Worm (Caenorhabditis elegans) whole organism, young adult: Measurements from ENCODE around the gene Y60C6A.2.
A peak's percentile ranks its signal among the peaks of the same experiment; 100 is the strongest.

Experiments
- B0019.2 ChIP-seq: fragments of 200-800 bp; sonication (Bioruptor generic); conservative IDR thresholded peaks from 2 replicates; pipeline ENCODE4 v1.3.6; 2022; ENCODE audit warnings: missing genetic modification reagents, missing genetic modification characterization, missing compliant biosample characterization
- C06A6.2 ChIP-seq: fragments of 200-800 bp; sonication (Bioruptor generic); conservative IDR thresholded peaks from 2 replicates; pipeline ENCODE4 v1.3.6; 2022; ENCODE audit warnings: missing genetic modification characterization, missing compliant biosample characterization
- D2030.7 ChIP-seq: fragments of 200-800 bp; sonication (Bioruptor generic); IDR thresholded peaks from 2 replicates; pipeline ENCODE4 v1.3.6; 2022; ENCODE audit warnings: missing genetic modification reagents, missing genetic modification characterization, missing compliant biosample characterization
- Y53F4B.3 ChIP-seq: fragments of 200-800 bp; sonication (Bioruptor generic); IDR thresholded peaks from 2 replicates; pipeline ENCODE4 v1.3.6; 2022; ENCODE audit warnings: missing genetic modification reagents, missing genetic modification characterization, missing compliant biosample characterization
- Y79H2A.3 ChIP-seq: fragments of 200-800 bp; sonication (Bioruptor generic); conservative IDR thresholded peaks from 2 replicates; pipeline ENCODE4 v1.3.6; 2022; ENCODE audit warnings: missing genetic modification reagents, missing genetic modification characterization, missing compliant biosample characterization
- ZK185.1 ChIP-seq: sonication (generic microtip); optimal IDR thresholded peaks from 2 replicates; lab custom pipeline; 2016; ENCODE audit warnings: mild to moderate bottlenecking, missing genetic modification characterization, missing compliant biosample characterization; ENCODE audit not compliant: poor library complexity, severe bottlenecking
- akir-1 ChIP-seq: fragments of 200-800 bp; sonication (Bioruptor generic); optimal IDR thresholded peaks from 2 replicates; lab custom pipeline; 2018; ENCODE audit warnings: mild to moderate bottlenecking, missing genetic modification characterization, moderate library complexity, missing compliant biosample characterization
- athp-1 ChIP-seq: sonication (generic microtip); optimal IDR thresholded peaks from 2 replicates; lab custom pipeline; 2017; ENCODE audit warnings: mild to moderate bottlenecking, missing genetic modification characterization, missing compliant biosample characterization
- attf-5 ChIP-seq: fragments of 200-800 bp; sonication (Bioruptor generic); optimal IDR thresholded peaks from 2 replicates; lab custom pipeline; 2018; ENCODE audit warnings: mild to moderate bottlenecking, missing genetic modification characterization, missing compliant biosample characterization
- bed-1 ChIP-seq: fragments of 200-800 bp; sonication (Bioruptor generic); IDR thresholded peaks from 2 replicates; pipeline ENCODE4 v1.3.6; 2022; ENCODE audit warnings: missing genetic modification reagents, missing genetic modification characterization, missing compliant biosample characterization
- cebp-1 ChIP-seq, 2 experiments: fragments of 200-800 bp in 1 of 2; sonication (Bioruptor generic) in 1 of 2; sonication (generic microtip) in 1 of 2; IDR thresholded peaks in 1 of 2; optimal IDR thresholded peaks in 1 of 2; 2 replicates each; pipeline versions ENCODE4 v1.3.6 to Lab custom; 2017 to 2022; ENCODE audit warnings: missing compliant biosample characterization in 2 of 2, missing genetic modification characterization in 2 of 2, mild to moderate bottlenecking in 1 of 2, missing genetic modification reagents in 1 of 2, moderate library complexity in 1 of 2
- cebp-2 ChIP-seq: fragments of 200-800 bp; sonication (Bioruptor generic); IDR thresholded peaks from 2 replicates; pipeline ENCODE4 v1.3.6; 2022; ENCODE audit warnings: missing genetic modification characterization, missing compliant biosample characterization
- ceh-27 ChIP-seq: fragments of 200-800 bp; sonication (Bioruptor generic); optimal IDR thresholded peaks from 2 replicates; lab custom pipeline; 2018; ENCODE audit warnings: mild to moderate bottlenecking, missing genetic modification characterization, moderate library complexity, missing compliant biosample characterization
- dpl-1 ChIP-seq: fragments of 150-350 bp; optimal IDR thresholded peaks from 2 replicates; lab custom pipeline; 2014; ENCODE audit warnings: missing biosample characterization, missing genetic modification reagents, missing genetic modification characterization
- egl-44 ChIP-seq: fragments of 200-800 bp; sonication (Bioruptor generic); IDR thresholded peaks from 2 replicates; pipeline ENCODE4 v1.3.6; 2022; ENCODE audit warnings: missing genetic modification reagents, missing genetic modification characterization, missing compliant biosample characterization
- egrh-3 ChIP-seq: fragments of 200-800 bp; sonication (Bioruptor generic); IDR thresholded peaks from 2 replicates; pipeline ENCODE4 v1.3.6; 2022; ENCODE audit warnings: missing genetic modification reagents, missing genetic modification characterization, missing compliant biosample characterization
- fkh-3 ChIP-seq: sonication (generic microtip); optimal IDR thresholded peaks from 2 replicates; lab custom pipeline; 2016; ENCODE audit warnings: mild to moderate bottlenecking, missing genetic modification characterization, missing compliant biosample characterization
- hlh-12 ChIP-seq: sonication (generic microtip); optimal IDR thresholded peaks from 2 replicates; lab custom pipeline; 2016; ENCODE audit warnings: missing genetic modification characterization, missing compliant biosample characterization
- hmg-1.2 ChIP-seq: fragments of 200-800 bp; sonication (Bioruptor generic); IDR thresholded peaks from 2 replicates; pipeline ENCODE4 v1.3.6; 2022; ENCODE audit warnings: missing genetic modification reagents, missing genetic modification characterization, missing compliant biosample characterization
- let-607 ChIP-seq, 2 experiments: fragments of 200-800 bp in 1 of 2; sonication (Bioruptor generic) in 1 of 2; sonication (generic microtip) in 1 of 2; optimal IDR thresholded peaks; 2 replicates each; lab custom pipeline; 2016 to 2018; ENCODE audit warnings: mild to moderate bottlenecking in 2 of 2, missing compliant biosample characterization in 2 of 2, missing genetic modification characterization in 2 of 2, moderate library complexity in 2 of 2, missing genotype in 1 of 2
- lin-35 ChIP-seq, 3 experiments: fragments of 150-350 bp in 2 of 3; sonication (generic microtip) in 1 of 3; optimal IDR thresholded peaks; 2 replicates each; lab custom pipeline; 2014 to 2018; ENCODE audit warnings: missing biosample characterization in 3 of 3, missing genetic modification characterization in 3 of 3, missing genetic modification reagents in 3 of 3
- lir-1 ChIP-seq: fragments of 200-800 bp; sonication (Bioruptor generic); conservative IDR thresholded peaks from 2 replicates; pipeline ENCODE4 v1.3.6; 2022; ENCODE audit warnings: missing genetic modification reagents, missing genetic modification characterization, missing compliant biosample characterization
- madf-10 ChIP-seq: sonication (generic microtip); optimal IDR thresholded peaks from 2 replicates; lab custom pipeline; 2016; ENCODE audit warnings: mild to moderate bottlenecking, missing genetic modification characterization, missing compliant biosample characterization
- madf-6 ChIP-seq: fragments of 200-800 bp; sonication (Bioruptor generic); IDR thresholded peaks from 2 replicates; pipeline ENCODE4 v1.3.6; 2022; ENCODE audit warnings: missing genetic modification reagents, missing genetic modification characterization, missing compliant biosample characterization
- madf-8 ChIP-seq: fragments of 200-800 bp; sonication (Bioruptor generic); conservative IDR thresholded peaks from 2 replicates; pipeline ENCODE4 v1.3.6; 2022; ENCODE audit warnings: missing genetic modification reagents, missing genetic modification characterization, missing compliant biosample characterization
- mcd-1 ChIP-seq: fragments of 200-800 bp; sonication (Bioruptor generic); IDR thresholded peaks from 2 replicates; pipeline ENCODE4 v1.3.6; 2022; ENCODE audit warnings: missing genetic modification reagents, missing genetic modification characterization, missing compliant biosample characterization
- nhr-27 ChIP-seq: fragments of 200-800 bp; sonication (Bioruptor generic); optimal IDR thresholded peaks from 2 replicates; lab custom pipeline; 2018; ENCODE audit warnings: mild to moderate bottlenecking, missing genetic modification characterization, moderate library complexity, missing compliant biosample characterization
- repo-1 ChIP-seq: sonication (generic microtip); optimal IDR thresholded peaks from 2 replicates; lab custom pipeline; 2017; ENCODE audit warnings: mild to moderate bottlenecking, missing genetic modification characterization, missing compliant biosample characterization
- snpc-1.1 ChIP-seq: sonication (generic microtip); optimal IDR thresholded peaks from 2 replicates; lab custom pipeline; 2017; ENCODE audit warnings: missing genetic modification characterization, mild to moderate bottlenecking, missing compliant biosample characterization, antibody characterized with exemption, moderate library complexity, missing genotype, missing genetic modification reagents; ENCODE audit not compliant: insufficient read depth
- snpc-3.4 ChIP-seq: sonication (generic microtip); optimal IDR thresholded peaks from 2 replicates; lab custom pipeline; 2017; ENCODE audit warnings: missing genetic modification characterization, mild to moderate bottlenecking, missing compliant biosample characterization, antibody characterized with exemption, moderate library complexity, missing genotype, missing genetic modification reagents
- tbp1 ChIP-seq: fragments of 200-800 bp; sonication (Bioruptor generic); optimal IDR thresholded peaks from 2 replicates; lab custom pipeline; 2018; ENCODE audit warnings: mild to moderate bottlenecking, missing genetic modification characterization, missing compliant biosample characterization
- unc-62 ChIP-seq: fragments of 150-350 bp; optimal IDR thresholded peaks from 2 replicates; lab custom pipeline; 2014; ENCODE audit warnings: missing biosample characterization, missing genetic modification reagents, missing genetic modification characterization
- xnd-1 ChIP-seq: sonication (generic microtip); optimal IDR thresholded peaks from 2 replicates; lab custom pipeline; 2016; ENCODE audit warnings: missing genotype, missing genetic modification reagents, missing genetic modification characterization, missing compliant biosample characterization
- zfh-2 ChIP-seq: fragments of 200-800 bp; sonication (Bioruptor generic); conservative IDR thresholded peaks from 2 replicates; pipeline ENCODE4 v1.3.6; 2022; ENCODE audit warnings: missing genetic modification reagents, missing genetic modification characterization, missing compliant biosample characterization
- ztf-26 ChIP-seq: sonication (generic microtip); optimal IDR thresholded peaks from 2 replicates; lab custom pipeline; 2017; ENCODE audit warnings: missing genetic modification characterization, missing compliant biosample characterization
- ztf-6 ChIP-seq: fragments of 200-800 bp; sonication (Bioruptor generic); IDR thresholded peaks from 2 replicates; pipeline ENCODE4 v1.3.6; 2022; ENCODE audit warnings: missing genetic modification reagents, missing genetic modification characterization, missing compliant biosample characterization

Y60C6A.2 gene

ce11 chrV:4810653-4811052, 25.4 kb upstream of the Y60C6A.2 start:
- TF ChIP-seq athp-1 (tag; lab: Kevin White, UChicago) (no peak), lin-35 (GFP tag; optimal IDR thresholded peaks at IDR 0.05; lab: Kevin White, UChicago) (peak in 1 of 3 experiments; percentile 5), cebp-2 (GFP tag; lab: Robert Waterston, UW) (no peak), D2030.7 (GFP tag; lab: Robert Waterston, UW) (no peak), snpc-1.1 (tag; lab: Kevin White, UChicago) (no peak), egrh-3 (GFP tag; lab: Robert Waterston, UW) (peak; percentile 54; the same call in 1 of the 2 replicates), hlh-12 (tag; lab: Kevin White, UChicago) (no peak), ztf-6 (GFP tag; lab: Robert Waterston, UW) (no peak), dpl-1 (peak; percentile 5), cebp-1 (GFP tag; IDR thresholded peaks at IDR 0.05; lab: Robert Waterston, UW) (no peak), cebp-1 (tag; optimal IDR thresholded peaks at IDR 0.05; lab: Kevin White, UChicago) (peak; percentile 3), attf-5 (peak; percentile 12), tbp1 (GFP tag; lab: Kevin White, UChicago) (no peak), unc-62 (GFP tag; lab: Kevin White, UChicago) (no peak), madf-10 (tag; lab: Kevin White, UChicago) (no peak), B0019.2 (GFP tag; lab: Robert Waterston, UW) (no peak), ceh-27 (GFP tag; lab: Kevin White, UChicago) (peak; percentile 5), madf-6 (0 out of 2 replicates have a peak, but pooled peaks have one; percentile 36), akir-1 (GFP tag; lab: Kevin White, UChicago) (no peak), ztf-26 (tag; lab: Kevin White, UChicago) (no peak), madf-8 (GFP tag; lab: Robert Waterston, UW) (0 out of 2 replicates have a peak, but pooled peaks have one; percentile 21), xnd-1 (tag; lab: Kevin White, UChicago) (no peak), nhr-27 (tag; lab: Kevin White, UChicago) (no peak), Y53F4B.3 (no peak), Y79H2A.3 (GFP tag; lab: Robert Waterston, UW) (no peak), let-607 (tag; optimal IDR thresholded peaks at IDR 0.05; lab: Kevin White, UChicago) (no peak), ZK185.1 (tag; lab: Kevin White, UChicago) (no peak), lir-1 (no peak), zfh-2 (GFP tag; lab: Robert Waterston, UW) (peak; percentile 89), snpc-3.4 (tag; lab: Kevin White, UChicago) (no peak), mcd-1 (GFP tag; lab: Robert Waterston, UW) (peak; percentile 60), C06A6.2 (GFP tag; lab: Robert Waterston, UW) (no peak), fkh-3 (tag; lab: Kevin White, UChicago) (no peak), egl-44 (GFP tag; lab: Robert Waterston, UW) (no peak)
- TF ChIP-seq, all 124 proteins: peak for 10

- TF ChIP-seq bed-1: no peak
- TF ChIP-seq repo-1 (tag; lab: Kevin White, UChicago): no peak
- TF ChIP-seq hmg-1.2 (GFP tag; lab: Robert Waterston, UW): peak; percentile 28; the same call in 1 of the 2 replicates
Observed at ce11 chrV:4806859-4807258, 21.6 kb upstream of the Y60C6A.2 start.
